Worm (Caenorhabditis elegans) whole organism, L3 larva: Measurements from ENCODE around the gene tmem-138.

Experiments
- R02D3.7 ChIP-seq: fragments of 150-350 bp; optimal IDR thresholded peaks from 2 replicates; lab custom pipeline; 2014; ENCODE audit warnings: missing biosample characterization, missing genetic modification characterization
- ZK546.5 ChIP-seq: sonication (generic microtip); optimal IDR thresholded peaks from 2 replicates; lab custom pipeline; 2017; ENCODE audit warnings: missing biosample characterization, missing genetic modification characterization
- aly-2 ChIP-seq: fragments of 150-350 bp; optimal IDR thresholded peaks from 2 replicates; lab custom pipeline; 2014; ENCODE audit warnings: missing biosample characterization, missing genetic modification characterization
- ama-1 ChIP-seq: fragments of 150-350 bp; optimal IDR thresholded peaks from 2 replicates; lab custom pipeline; 2018
- ceh-16 ChIP-seq: sonication (generic microtip); optimal IDR thresholded peaks from 2 replicates; lab custom pipeline; 2017; ENCODE audit warnings: missing biosample characterization, missing genetic modification characterization
- ceh-28 ChIP-seq: fragments of 150-350 bp; optimal IDR thresholded peaks from 2 replicates; lab custom pipeline; 2014; ENCODE audit warnings: missing biosample characterization, missing genetic modification reagents, missing genetic modification characterization
- ceh-82 ChIP-seq: fragments of 150-350 bp; optimal IDR thresholded peaks from 2 replicates; lab custom pipeline; 2014; ENCODE audit warnings: missing biosample characterization, missing genetic modification characterization
- ceh-9 ChIP-seq: sonication (generic microtip); optimal IDR thresholded peaks from 2 replicates; lab custom pipeline; 2018; ENCODE audit warnings: missing biosample characterization, missing genetic modification characterization
- daf-12 ChIP-seq: fragments of 150-350 bp; optimal IDR thresholded peaks from 2 replicates; lab custom pipeline; 2014; ENCODE audit warnings: missing biosample characterization, missing genetic modification reagents, missing genetic modification characterization
- egl-27 ChIP-seq: sonication (generic microtip); optimal IDR thresholded peaks from 4 replicates; lab custom pipeline; 2017; ENCODE audit warnings: missing biosample characterization, missing genetic modification reagents, missing genetic modification characterization
- egl-5 ChIP-seq: fragments of 150-350 bp; optimal IDR thresholded peaks from 2 replicates; lab custom pipeline; 2017; ENCODE audit warnings: missing biosample characterization, missing genetic modification reagents, missing genetic modification characterization, inconsistent platforms
- elt-1 ChIP-seq: fragments of 150-350 bp; optimal IDR thresholded peaks from 2 replicates; lab custom pipeline; 2014; ENCODE audit warnings: missing biosample characterization, missing genetic modification characterization
- elt-2 ChIP-seq: sonication (generic microtip); optimal IDR thresholded peaks from 2 replicates; lab custom pipeline; 2016; ENCODE audit warnings: missing genetic modification reagents, mild to moderate bottlenecking, missing genetic modification characterization, missing compliant biosample characterization
- elt-3 ChIP-seq, 3 experiments: fragments of 150-350 bp in 1 of 3; sonication (generic microtip) in 2 of 3; optimal IDR thresholded peaks; 2 replicates in 2 of 3; 4 replicates in 1 of 3; lab custom pipeline; 2014 to 2017; ENCODE audit warnings: missing biosample characterization in 3 of 3, missing genetic modification characterization in 3 of 3
- eor-1 ChIP-seq, 2 experiments: fragments of 150-350 bp; optimal IDR thresholded peaks; 2 replicates each; lab custom pipeline; 2014 to 2018; ENCODE audit warnings: missing biosample characterization in 2 of 2, missing genetic modification characterization in 2 of 2
- fkh-10 ChIP-seq: sonication (generic microtip); optimal IDR thresholded peaks from 2 replicates; lab custom pipeline; 2017; ENCODE audit warnings: missing biosample characterization, missing genetic modification reagents, missing genetic modification characterization
- fkh-2 ChIP-seq: fragments of 150-350 bp; optimal IDR thresholded peaks from 2 replicates; lab custom pipeline; 2014; ENCODE audit warnings: missing biosample characterization, missing genetic modification reagents, missing genetic modification characterization
- fos-1 ChIP-seq: fragments of 150-350 bp; optimal IDR thresholded peaks from 2 replicates; lab custom pipeline; 2014; ENCODE audit warnings: missing biosample characterization, missing genetic modification characterization
- lin-15B ChIP-seq: fragments of 150-350 bp; optimal IDR thresholded peaks from 2 replicates; lab custom pipeline; 2014; ENCODE audit warnings: missing biosample characterization, missing genetic modification characterization
- lin-39 ChIP-seq: fragments of 150-350 bp; optimal IDR thresholded peaks from 2 replicates; lab custom pipeline; 2018; ENCODE audit warnings: missing biosample characterization, missing genetic modification reagents, missing genetic modification characterization
- lsy-12 ChIP-seq: sonication (generic microtip); optimal IDR thresholded peaks from 2 replicates; lab custom pipeline; 2016; ENCODE audit warnings: mild to moderate bottlenecking, missing genetic modification characterization, missing compliant biosample characterization
- mdl-1 ChIP-seq: fragments of 150-350 bp; optimal IDR thresholded peaks from 2 replicates; lab custom pipeline; 2014; ENCODE audit warnings: missing biosample characterization, missing genetic modification characterization
- nfya-1 ChIP-seq: sonication (generic microtip); optimal IDR thresholded peaks from 2 replicates; lab custom pipeline; 2017; ENCODE audit warnings: missing genetic modification characterization, mild to moderate bottlenecking, missing compliant biosample characterization, antibody characterized with exemption, moderate library complexity; ENCODE audit not compliant: insufficient read depth
- nhr-11 ChIP-seq: fragments of 150-350 bp; optimal IDR thresholded peaks from 2 replicates; lab custom pipeline; 2014; ENCODE audit warnings: missing biosample characterization, missing genetic modification characterization
- nhr-12 ChIP-seq: fragments of 150-350 bp; optimal IDR thresholded peaks from 2 replicates; lab custom pipeline; 2014; ENCODE audit warnings: missing biosample characterization, missing genetic modification characterization
- nhr-23 ChIP-seq: fragments of 150-350 bp; optimal IDR thresholded peaks from 2 replicates; lab custom pipeline; 2014; ENCODE audit warnings: missing biosample characterization, missing genetic modification reagents, missing genetic modification characterization
- nhr-237 ChIP-seq: fragments of 150-350 bp; optimal IDR thresholded peaks from 2 replicates; lab custom pipeline; 2014; ENCODE audit warnings: missing biosample characterization, missing genetic modification characterization
- nhr-25 ChIP-seq: sonication (generic microtip); optimal IDR thresholded peaks from 2 replicates; lab custom pipeline; 2017; ENCODE audit warnings: missing biosample characterization, missing genetic modification characterization
- nhr-28 ChIP-seq: fragments of 150-350 bp; optimal IDR thresholded peaks from 2 replicates; lab custom pipeline; 2014; ENCODE audit warnings: missing biosample characterization, missing genetic modification characterization
- nhr-67 ChIP-seq: fragments of 150-350 bp; optimal IDR thresholded peaks from 2 replicates; lab custom pipeline; 2014; ENCODE audit warnings: missing biosample characterization, missing genetic modification characterization
- nhr-76 ChIP-seq: fragments of 150-350 bp; sonication (generic microtip); optimal IDR thresholded peaks from 5 replicates; lab custom pipeline; 2014; ENCODE audit warnings: missing biosample characterization, missing genetic modification characterization
- nhr-77 ChIP-seq: fragments of 150-350 bp; optimal IDR thresholded peaks from 2 replicates; lab custom pipeline; 2014; ENCODE audit warnings: missing biosample characterization, missing genetic modification characterization
- pqm-1 ChIP-seq: fragments of 150-350 bp; optimal IDR thresholded peaks from 2 replicates; lab custom pipeline; 2017; ENCODE audit warnings: missing biosample characterization, missing genetic modification characterization, inconsistent platforms
- skn-1 ChIP-seq: fragments of 150-350 bp; optimal IDR thresholded peaks from 2 replicates; lab custom pipeline; 2014; ENCODE audit warnings: missing biosample characterization, missing genetic modification characterization
- snpc-4 ChIP-seq: fragments of 150-350 bp; optimal IDR thresholded peaks from 2 replicates; lab custom pipeline; 2014; ENCODE audit warnings: missing biosample characterization, missing genetic modification characterization
- tbx-2 ChIP-seq: sonication (generic microtip); optimal IDR thresholded peaks from 2 replicates; lab custom pipeline; 2016; ENCODE audit warnings: mild to moderate bottlenecking, missing genetic modification characterization, missing compliant biosample characterization
- unc-39 ChIP-seq: sonication (generic microtip); optimal IDR thresholded peaks from 4 replicates; lab custom pipeline; 2017; ENCODE audit warnings: missing biosample characterization, missing genetic modification characterization
- unc-62 ChIP-seq: fragments of 150-350 bp; sonication (generic microtip); optimal IDR thresholded peaks from 4 replicates; lab custom pipeline; 2014; ENCODE audit warnings: missing biosample characterization, missing genetic modification reagents, missing genetic modification characterization
- zag-1 ChIP-seq: fragments of 150-350 bp; optimal IDR thresholded peaks from 2 replicates; lab custom pipeline; 2014; ENCODE audit warnings: missing biosample characterization, missing genetic modification characterization
- ztf-11 ChIP-seq: fragments of 150-350 bp; optimal IDR thresholded peaks from 2 replicates; lab custom pipeline; 2014; ENCODE audit warnings: missing biosample characterization, missing genetic modification characterization
- ztf-4 ChIP-seq: fragments of 150-350 bp; optimal IDR thresholded peaks from 2 replicates; lab custom pipeline; 2014; ENCODE audit warnings: missing biosample characterization, missing genetic modification characterization

Gene tmem-138

ce11 chrII:8156845-8157373, at the start of gene tmem-138, which contains the start of gene tub-1:
tmem-138 (plus strand) TSS chrII:8157323.
tub-1 (minus strand) TSS chrII:8156945.
- TF ChIP-seq ZK546.5 (tag; lab: Kevin White, UChicago), result no peak
- TF ChIP-seq nhr-11 (tag; lab: Kevin White, UChicago), result peak; percentile 44

ce11 chrII:8112063-8112462, 45.1 kb upstream of the tmem-138 start, which contains the start of gene lron-4:
lron-4 (minus strand) TSS chrII:8112163.
- TF ChIP-seq nhr-28 (tag; lab: Kevin White, UChicago), result no peak
- TF ChIP-seq elt-2 (tag; lab: Kevin White, UChicago), result no peak
- no peak for TF ChIP-seq nhr-25 (tag; lab: Kevin White, UChicago)
- TF ChIP-seq ceh-82, result no peak
- no peak for TF ChIP-seq lin-15B
- TF ChIP-seq lsy-12 (tag; lab: Kevin White, UChicago), result no peak
- TF ChIP-seq nfya-1 (tag; lab: Kevin White, UChicago), result no peak
- TF ChIP-seq elt-1 (tag; lab: Kevin White, UChicago), result no peak
- no peak for TF ChIP-seq elt-3 (tag; optimal IDR thresholded peaks at IDR 0.05; lab: Kevin White, UChicago)

- TF ChIP-seq ama-1 (lab: Kevin White, UChicago), result no peak
- no peak for TF ChIP-seq nhr-11 (tag; lab: Kevin White, UChicago)
- TF ChIP-seq elt-2 (tag; lab: Kevin White, UChicago), result no peak
- TF ChIP-seq ztf-4 (tag; lab: Kevin White, UChicago), result no peak
- TF ChIP-seq elt-3 (tag; optimal IDR thresholded peaks at IDR 0.05; lab: Kevin White, UChicago), result no peak
- no peak for TF ChIP-seq fkh-10 (GFP tag; lab: Kevin White, UChicago)
- no peak for TF ChIP-seq lsy-12 (tag; lab: Kevin White, UChicago)
- no peak for TF ChIP-seq unc-39 (tag; lab: Kevin White, UChicago)
- no peak for TF ChIP-seq mdl-1 (tag; lab: Kevin White, UChicago)
- no peak for TF ChIP-seq nhr-12 (tag; lab: Kevin White, UChicago)
- TF ChIP-seq unc-62 (GFP tag; lab: Kevin White, UChicago), result no peak
These were observed 41.0 kb upstream of the tmem-138 start, which contains the start of gene unc-105 for ce11 chrII:8116159-8116558. unc-105 (plus strand) TSS chrII:8116459.

ce11 chrII:8117426-8117825, 39.7 kb upstream of the tmem-138 start:
- TF ChIP-seq ztf-11 (tag; lab: Kevin White, UChicago), result no peak
- TF ChIP-seq nfya-1 (tag; lab: Kevin White, UChicago), result peak; percentile 74

- TF ChIP-seq mdl-1 (tag; lab: Kevin White, UChicago) (no peak), elt-3 (tag; optimal IDR thresholded peaks at IDR 0.05; lab: Kevin White, UChicago) (no peak), ceh-28 (tag; lab: Kevin White, UChicago) (no peak), nhr-23 (peak; percentile 59), nhr-76 (tag; lab: Kevin White, UChicago) (no peak), egl-5 (tag; lab: Kevin White, UChicago) (peak; percentile 8), ceh-9 (no peak), elt-2 (tag; lab: Kevin White, UChicago) (peak; percentile 48), fos-1 (no peak), ztf-4 (tag; lab: Kevin White, UChicago) (no peak), ceh-16 (no peak), ztf-11 (tag; lab: Kevin White, UChicago) (no peak), nhr-12 (tag; lab: Kevin White, UChicago) (no peak), nhr-25 (tag; lab: Kevin White, UChicago) (peak; percentile 29), nhr-77 (tag; lab: Kevin White, UChicago) (no peak), lin-15B (peak; percentile 71), eor-1 (tag; optimal IDR thresholded peaks at IDR 0.05; lab: Kevin White, UChicago) (no peak), R02D3.7 (tag; lab: Kevin White, UChicago) (no peak), nhr-11 (tag; lab: Kevin White, UChicago) (no peak), unc-62 (GFP tag; lab: Kevin White, UChicago) (no peak), daf-12 (tag; lab: Kevin White, UChicago) (no peak), tbx-2 (tag; lab: Kevin White, UChicago) (no peak), nhr-67 (tag; lab: Kevin White, UChicago) (no peak), lin-39 (peak; percentile 21), pqm-1 (tag; lab: Kevin White, UChicago) (peak; percentile 31), unc-39 (tag; lab: Kevin White, UChicago) (no peak), lsy-12 (tag; lab: Kevin White, UChicago) (peak; percentile 1), fkh-10 (GFP tag; lab: Kevin White, UChicago) (no peak), nhr-28 (tag; lab: Kevin White, UChicago) (no peak), ama-1 (lab: Kevin White, UChicago) (peak; percentile 54), nhr-237 (tag; lab: Kevin White, UChicago) (no peak), elt-1 (tag; lab: Kevin White, UChicago) (no peak), ZK546.5 (tag; lab: Kevin White, UChicago) (no peak), aly-2 (tag; lab: Kevin White, UChicago) (no peak), fkh-2 (tag; lab: Kevin White, UChicago) (no peak), zag-1 (no peak), egl-27 (tag; lab: Kevin White, UChicago) (no peak), skn-1 (tag; lab: Kevin White, UChicago) (peak; percentile 42), snpc-4 (peak; percentile 60), ceh-82 (no peak)
These were observed 32.3 kb upstream of the tmem-138 start, which contains the start of gene ire-1 for ce11 chrII:8124867-8125266. ire-1 (minus strand) TSS chrII:8124910.
